Fruit fly (Drosophila melanogaster): ENCODE data around the gene Fit1.

Gene Fit1

dm6 chr3L:4119636-4120357 is 16.4 kb downstream of the Fit1 start (continued):
- TF ChIP-seq CG13894 (tag; optimal IDR thresholded peaks at IDR 0.05) (no peak), Nf-YA (GFP tag; IDR thresholded peaks at IDR 0.05) (no peak), CG9727 (GFP tag; optimal IDR thresholded peaks at IDR 0.05) (no peak), stwl (tag; optimal IDR thresholded peaks at IDR 0.05) (peak; percentile 39), ATbp (GFP tag; optimal IDR thresholded peaks at IDR 0.05) (no peak), schlank (tag; optimal IDR thresholded peaks at IDR 0.05) (no peak), CG18764 (GFP tag; optimal IDR thresholded peaks at IDR 0.05) (no peak), Sin3A (optimal IDR thresholded peaks at IDR 0.05) (no peak), fru (optimal IDR thresholded peaks at IDR 0.05) (no peak), bsh (GFP tag; optimal IDR thresholded peaks at IDR 0.05) (peak in 1 of 2 experiments; percentile 3), CG9932 (GFP tag; IDR thresholded peaks at IDR 0.05) (no peak), pzg (GFP tag; optimal IDR thresholded peaks at IDR 0.05) (no peak), CG1024 (GFP tag; IDR thresholded peaks at IDR 0.05) (no peak), CG2875 (GFP tag; optimal IDR thresholded peaks at IDR 0.05) (no peak), CG17829 (tag; optimal IDR thresholded peaks at IDR 0.05) (no peak), croc (GFP tag; conservative IDR thresholded peaks at IDR 0.05) (no peak), knrl (GFP tag; IDR thresholded peaks at IDR 0.05; ENCODE audit: partially characterized antibody) (no peak), Fer1 (GFP tag; optimal IDR thresholded peaks at IDR 0.05) (no peak), dmrt11E (tag; optimal IDR thresholded peaks at IDR 0.05) (no peak), Camta (GFP tag; optimal IDR thresholded peaks at IDR 0.05) (no peak), Sry-β (GFP tag; optimal IDR thresholded peaks at IDR 0.05) (peak; percentile 3), al (GFP tag; IDR thresholded peaks at IDR 0.05) (no peak), CG3281 (GFP tag; optimal IDR thresholded peaks at IDR 0.05) (no peak), kah (GFP tag; optimal IDR thresholded peaks at IDR 0.05) (no peak), lilli (GFP tag; optimal IDR thresholded peaks at IDR 0.05) (no peak), CG8765 (GFP tag; IDR thresholded peaks at IDR 0.05) (no peak), CG3847 (GFP tag; IDR thresholded peaks at IDR 0.05) (no peak), Side (GFP tag; optimal IDR thresholded peaks at IDR 0.05) (no peak), CG32772 (GFP tag; IDR thresholded peaks at IDR 0.05) (no peak), ara (GFP tag; IDR thresholded peaks at IDR 0.05) (0 out of 2 replicates have a peak, but pooled peaks have one; percentile 20), Ravus (GFP tag; IDR thresholded peaks at IDR 0.05) (no peak), cwo (GFP tag; optimal IDR thresholded peaks at IDR 0.05) (no peak), CG12391 (tag; optimal IDR thresholded peaks at IDR 0.05) (no peak), fd3F (GFP tag; optimal IDR thresholded peaks at IDR 0.05) (no peak), E2f2 (GFP tag; IDR thresholded peaks at IDR 0.05) (no peak), CG15269 (tag; optimal IDR thresholded peaks at IDR 0.05) (no peak), CG12071 (GFP tag; optimal IDR thresholded peaks at IDR 0.05) (peak; percentile 14), CG5953 (GFP tag; IDR thresholded peaks at IDR 0.05) (no peak), zf30C (GFP tag; optimal IDR thresholded peaks at IDR 0.05) (no peak), tap (tag; optimal IDR thresholded peaks at IDR 0.05) (no peak), vnd (GFP tag; IDR thresholded peaks at IDR 0.05; ENCODE audit: partially characterized antibody) (no peak), CG7556 (GFP tag; optimal IDR thresholded peaks at IDR 0.05) (no peak), Hr78 (GFP tag; optimal IDR thresholded peaks at IDR 0.05) (peak in 1 of 2 experiments; percentile 76), sens (GFP tag) (peak; percentile 46), CG2199 (GFP tag; IDR thresholded peaks at IDR 0.05) (0 out of 3 replicates have a peak, but pooled peaks have one; percentile 49), CG6689 (GFP tag; IDR thresholded peaks at IDR 0.05) (0 out of 2 replicates have a peak, but pooled peaks have one; percentile 11), CG12744 (GFP tag; optimal IDR thresholded peaks at IDR 0.05) (no peak), CG6854 (GFP tag; optimal IDR thresholded peaks at IDR 0.05) (no peak), HLH4C (GFP tag; IDR thresholded peaks at IDR 0.05; ENCODE audit: partially characterized antibody) (no peak), zen2 (GFP tag; IDR thresholded peaks at IDR 0.05; ENCODE audit: partially characterized antibody) (no peak)
